Worm (Caenorhabditis elegans) whole organism, late embryonic: Measurements from ENCODE around the gene rpl-16.
A peak's percentile ranks its signal among the peaks of the same experiment; 100 is the strongest.
"Not testable (repeated sequence)": the region's sequence is repeated elsewhere in the genome, so short reads cannot be mapped to it uniquely, and the experiment has no call there.

Experiments
- K09A11.1 ChIP-seq: sonication (generic microtip); optimal IDR thresholded peaks from 2 replicates; lab custom pipeline; 2017; ENCODE audit warnings: antibody characterized with exemption, mild to moderate bottlenecking, missing genetic modification characterization, missing compliant biosample characterization; ENCODE audit not compliant: insufficient read depth
- T23F11.4 ChIP-seq: fragments of 200-800 bp; sonication (Bioruptor generic); optimal IDR thresholded peaks from 2 replicates; lab custom pipeline; 2018; ENCODE audit warnings: mild to moderate bottlenecking, missing genetic modification characterization, missing compliant biosample characterization
- ceh-34 ChIP-seq: sonication (generic microtip); optimal IDR thresholded peaks from 2 replicates; lab custom pipeline; 2016; ENCODE audit warnings: mild to moderate bottlenecking, missing genetic modification characterization, missing compliant biosample characterization
- dmd-4 ChIP-seq: sonication (generic microtip); optimal IDR thresholded peaks from 2 replicates; lab custom pipeline; 2016; ENCODE audit warnings: borderline replicate concordance, missing genetic modification characterization, missing compliant biosample characterization
- dve-1 ChIP-seq: sonication (generic microtip); optimal IDR thresholded peaks from 2 replicates; lab custom pipeline; 2017; ENCODE audit warnings: antibody characterized with exemption, mild to moderate bottlenecking, missing genetic modification characterization, missing compliant biosample characterization
- madf-2 ChIP-seq: sonication (generic microtip); optimal IDR thresholded peaks from 2 replicates; lab custom pipeline; 2017; ENCODE audit warnings: missing genetic modification characterization, missing compliant biosample characterization
- nhr-11 ChIP-seq: fragments of 150-350 bp; optimal IDR thresholded peaks from 2 replicates; lab custom pipeline; 2014; ENCODE audit warnings: missing biosample characterization, missing genetic modification characterization
- pqm-1 ChIP-seq: sonication (generic microtip); optimal IDR thresholded peaks from 2 replicates; lab custom pipeline; 2016; ENCODE audit warnings: missing genetic modification characterization, missing compliant biosample characterization
- pros-1 ChIP-seq: fragments of 150-350 bp; optimal IDR thresholded peaks from 2 replicates; lab custom pipeline; 2014; ENCODE audit warnings: missing biosample characterization, missing genetic modification reagents, missing genetic modification characterization
- rnt-1 ChIP-seq: sonication (generic microtip); optimal IDR thresholded peaks from 2 replicates; lab custom pipeline; 2016; ENCODE audit warnings: missing genetic modification characterization, missing compliant biosample characterization

The rpl-16 gene

DNA sequence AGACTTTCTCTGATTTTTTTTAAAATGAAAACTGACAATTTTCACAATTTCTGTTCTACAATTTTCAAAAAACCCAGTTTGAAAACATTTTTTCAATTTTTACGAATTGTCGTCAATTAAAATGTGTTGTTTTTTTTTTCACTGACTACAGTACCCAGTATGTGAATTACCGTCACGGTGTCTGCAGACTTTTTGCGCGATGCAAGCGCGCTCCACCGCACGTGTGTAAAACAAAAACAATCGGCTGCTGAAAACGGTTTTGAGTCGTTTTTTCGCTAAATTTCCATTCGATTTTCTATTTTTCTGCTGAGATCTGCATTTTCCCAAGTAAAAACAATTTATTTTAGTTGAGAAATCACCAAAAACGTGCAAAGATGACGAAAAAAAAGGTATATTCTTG lies 47.2 kb downstream of the rpl-16 start (continued):
- peak; percentile 21 for TF ChIP-seq madf-2 (tag; lab: Kevin White, UChicago)
- no peak for TF ChIP-seq pros-1 (tag; lab: Kevin White, UChicago)
- TF ChIP-seq K09A11.1 (tag; lab: Kevin White, UChicago), result peak; percentile 44
- TF ChIP-seq T23F11.4 (GFP tag; lab: Kevin White, UChicago), result no peak
- peak; percentile 73 for TF ChIP-seq dve-1 (tag; lab: Kevin White, UChicago)

DNA sequence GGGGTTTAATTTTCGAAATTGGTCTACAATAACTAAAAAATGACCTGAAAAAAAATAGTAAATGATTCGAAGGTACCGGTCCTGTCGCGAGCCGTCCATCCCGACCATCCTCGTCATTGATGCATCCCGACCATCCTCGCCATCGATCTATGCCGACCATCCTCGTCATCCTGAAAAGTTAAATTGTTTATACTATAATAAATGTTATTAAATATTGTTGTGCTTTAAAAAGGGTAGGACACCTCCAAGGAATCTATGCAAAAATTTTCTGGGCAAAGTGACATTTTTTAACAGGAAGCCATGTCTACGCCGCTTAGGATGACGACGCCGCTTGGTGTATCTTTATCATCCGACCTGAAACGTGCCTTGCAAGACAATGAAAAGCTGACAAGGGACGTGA lies 49.4 kb downstream of the rpl-16 start, which contains the start of gene C34C12.1:
Gene C34C12.1, plus strand, starts transcription at position 301 of the 400 bp plus-strand sequence.
- TF ChIP-seq rnt-1 (tag; lab: Kevin White, UChicago); dmd-4; dve-1 (tag; lab: Kevin White, UChicago): not testable (repeated sequence)

DNA sequence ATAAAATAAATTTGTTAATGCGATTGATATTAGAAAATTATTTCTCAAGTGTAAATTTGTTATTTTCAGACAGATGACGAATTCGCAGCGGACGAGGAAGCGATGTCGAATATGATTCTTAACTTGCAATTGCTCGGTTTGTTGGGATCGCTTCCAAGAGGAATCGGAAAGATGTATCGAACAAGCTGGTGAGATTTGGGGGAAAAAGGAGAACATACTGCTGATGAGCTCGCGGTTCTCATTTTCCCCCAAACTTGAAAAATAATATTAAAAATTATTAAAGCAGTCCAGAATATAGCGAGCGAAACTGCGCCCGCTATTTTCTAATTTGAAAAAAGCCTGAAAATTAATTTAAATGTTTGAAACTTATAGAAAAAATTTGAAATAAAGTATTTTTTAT lies 49.9 kb downstream of the rpl-16 start, which contains the start of gene C34C12.2:
Gene C34C12.2, plus strand, starts transcription at position 301 of the 400 bp plus-strand sequence.
- not testable (repeated sequence) for TF ChIP-seq nhr-11, ceh-34, pqm-1 (tag; lab: Kevin White, UChicago)
